Worm (Caenorhabditis elegans) whole organism, L3 larva: ENCODE measurements around the gene rbx-1.
A peak's percentile ranks its signal among the peaks of the same experiment; 100 is the strongest.

Experiments
- ZK546.5 ChIP-seq: sonication (generic microtip); optimal IDR thresholded peaks from 2 replicates; lab custom pipeline; 2017; ENCODE audit warnings: missing biosample characterization, missing genetic modification characterization
- ceh-82 ChIP-seq: fragments of 150-350 bp; optimal IDR thresholded peaks from 2 replicates; lab custom pipeline; 2014; ENCODE audit warnings: missing biosample characterization, missing genetic modification characterization
- elt-3 ChIP-seq, 3 experiments: fragments of 150-350 bp in 1 of 3; sonication (generic microtip) in 2 of 3; optimal IDR thresholded peaks; 2 replicates in 2 of 3; 4 replicates in 1 of 3; lab custom pipeline; 2014 to 2017; ENCODE audit warnings: missing biosample characterization in 3 of 3, missing genetic modification characterization in 3 of 3
- fkh-10 ChIP-seq: sonication (generic microtip); optimal IDR thresholded peaks from 2 replicates; lab custom pipeline; 2017; ENCODE audit warnings: missing biosample characterization, missing genetic modification reagents, missing genetic modification characterization
- mdl-1 ChIP-seq: fragments of 150-350 bp; optimal IDR thresholded peaks from 2 replicates; lab custom pipeline; 2014; ENCODE audit warnings: missing biosample characterization, missing genetic modification characterization
- mml-1 ChIP-seq: fragments of 150-350 bp; sonication (generic microtip); optimal IDR thresholded peaks from 3 replicates; lab custom pipeline; 2014; ENCODE audit warnings: missing biosample characterization, missing genetic modification characterization
- nhr-11 ChIP-seq: fragments of 150-350 bp; optimal IDR thresholded peaks from 2 replicates; lab custom pipeline; 2014; ENCODE audit warnings: missing biosample characterization, missing genetic modification characterization
- nhr-28 ChIP-seq: fragments of 150-350 bp; optimal IDR thresholded peaks from 2 replicates; lab custom pipeline; 2014; ENCODE audit warnings: missing biosample characterization, missing genetic modification characterization
- pha-4 ChIP-seq: fragments of 150-350 bp; optimal IDR thresholded peaks from 2 replicates; lab custom pipeline; 2014; ENCODE audit warnings: missing biosample characterization, missing genetic modification reagents, missing genetic modification characterization
- skn-1 ChIP-seq: fragments of 150-350 bp; optimal IDR thresholded peaks from 2 replicates; lab custom pipeline; 2014; ENCODE audit warnings: missing biosample characterization, missing genetic modification characterization
- snpc-4 ChIP-seq: fragments of 150-350 bp; optimal IDR thresholded peaks from 2 replicates; lab custom pipeline; 2014; ENCODE audit warnings: missing biosample characterization, missing genetic modification characterization

DNA sequence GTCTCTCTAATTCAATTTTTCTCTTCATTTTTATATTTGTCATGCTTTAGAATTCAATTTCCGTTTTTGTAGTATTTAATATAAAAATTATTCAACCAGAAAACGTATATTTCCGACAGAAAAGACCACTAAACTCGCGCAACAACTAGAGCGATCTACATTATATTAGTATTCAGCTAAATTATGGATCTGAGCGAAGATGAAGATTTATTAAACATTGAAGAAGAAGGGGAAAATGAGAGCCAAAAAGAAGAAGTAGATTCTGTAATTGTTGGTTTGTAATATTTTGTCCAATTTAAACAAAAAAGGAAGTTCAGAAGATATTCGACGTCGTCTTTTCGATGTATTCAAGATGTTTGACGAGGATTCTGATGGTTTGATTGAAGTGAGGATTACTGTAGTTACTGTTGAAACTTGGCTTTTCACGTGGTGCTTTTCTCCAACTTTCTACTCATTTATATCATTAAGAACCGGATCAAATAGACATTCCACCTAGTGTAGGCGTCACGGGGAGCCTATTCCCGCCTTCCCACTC lies 43.7 kb upstream of the rbx-1 start, which contains the start of gene cal-7:
- no peak for TF ChIP-seq elt-3 (tag; optimal IDR thresholded peaks at IDR 0.05; lab: Kevin White, UChicago)
- TF ChIP-seq pha-4 (tag; lab: Kevin White, UChicago) = peak; percentile 1
- TF ChIP-seq snpc-4 (tag; lab: Kevin White, UChicago) = no peak
- TF ChIP-seq nhr-28 (tag; lab: Kevin White, UChicago) = no peak
- TF ChIP-seq nhr-11 (tag; lab: Kevin White, UChicago) = no peak
- TF ChIP-seq ZK546.5 (tag; lab: Kevin White, UChicago) = no peak
- TF ChIP-seq fkh-10 (GFP tag; lab: Kevin White, UChicago) = peak; percentile 1
- no peak for TF ChIP-seq mml-1
- TF ChIP-seq mdl-1 (tag; lab: Kevin White, UChicago) = no peak
- no peak for TF ChIP-seq ceh-82 (tag; lab: Kevin White, UChicago)
- TF ChIP-seq skn-1 (tag; lab: Kevin White, UChicago) = no peak
